Worm (Caenorhabditis elegans): ENCODE measurements around the gene smrc-1.
A peak's percentile ranks its signal among the peaks of the same experiment; 100 is the strongest.

DNA sequence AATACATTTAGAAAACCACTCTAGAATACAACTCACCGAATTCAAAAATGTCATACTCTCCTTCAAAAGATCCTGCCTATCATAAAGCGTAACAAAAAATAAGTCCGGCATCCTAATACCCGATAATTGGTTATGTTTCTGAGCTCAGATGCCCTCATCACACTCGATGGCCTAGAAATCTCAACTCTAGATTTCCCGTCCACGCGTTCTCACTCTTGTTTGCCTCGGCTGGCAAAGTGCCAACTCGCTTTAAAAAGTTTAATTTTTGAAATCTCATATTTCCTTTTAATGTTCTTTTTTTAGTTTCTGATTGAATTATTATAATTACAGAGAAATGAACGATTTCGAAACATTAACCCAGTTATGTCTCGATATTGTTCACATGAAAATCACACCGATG, 23.0 kb upstream of the smrc-1 start, which contains the start of the genes C56G2.15 and thoc-2:
- TF ChIP-seq lin-39 (tag; optimal IDR thresholded peaks at IDR 0.05) (no peak), ztf-11 (tag; optimal IDR thresholded peaks at IDR 0.05) (no peak), T26A8.4 (GFP tag; IDR thresholded peaks at IDR 0.05) (no peak), unc-130 (GFP tag; optimal IDR thresholded peaks at IDR 0.05) (no peak), lin-13 (GFP tag; optimal IDR thresholded peaks at IDR 0.05) (no peak), pha-4 (GFP tag; IDR thresholded peaks at IDR 0.05) (no peak), pha-4 (tag; optimal IDR thresholded peaks at IDR 0.05) (no peak), jun-1 (tag; optimal IDR thresholded peaks at IDR 0.05) (no peak), Y105C5A.15 (GFP tag; IDR thresholded peaks at IDR 0.05) (no peak), lir-3 (tag; optimal IDR thresholded peaks at IDR 0.05) (no peak), nhr-25 (tag; optimal IDR thresholded peaks at IDR 0.05; ENCODE audit: borderline replicate concordance, insufficient read depth) (no peak), lsy-2 (tag; optimal IDR thresholded peaks at IDR 0.05) (peak in 1 of 2 experiments; percentile 68), ama-1 (optimal IDR thresholded peaks at IDR 0.05) (no peak)
